Worm (Caenorhabditis elegans) whole organism, late embryonic: ENCODE data around the gene C32B5.6.

ENCODE experiments used
- F13H6.1 ChIP-seq: sonication (generic microtip); optimal IDR thresholded peaks from 2 replicates; lab custom pipeline; 2016; ENCODE audit warnings: missing genetic modification characterization, missing compliant biosample characterization
- K09A11.1 ChIP-seq: sonication (generic microtip); optimal IDR thresholded peaks from 2 replicates; lab custom pipeline; 2017; ENCODE audit warnings: antibody characterized with exemption, mild to moderate bottlenecking, missing genetic modification characterization, missing compliant biosample characterization; ENCODE audit not compliant: insufficient read depth
- nhr-11 ChIP-seq: fragments of 150-350 bp; optimal IDR thresholded peaks from 2 replicates; lab custom pipeline; 2014; ENCODE audit warnings: missing biosample characterization, missing genetic modification characterization
- sox-4 ChIP-seq: sonication (generic microtip); optimal IDR thresholded peaks from 2 replicates; lab custom pipeline; 2017; ENCODE audit warnings: mild to moderate bottlenecking, missing genetic modification characterization, inconsistent platforms, missing compliant biosample characterization

ce11 chrII:953052-953451 lies 15.2 kb upstream of the C32B5.6 start:
- TF ChIP-seq F13H6.1 (tag; lab: Kevin White, UChicago) (no peak), nhr-11 (tag; lab: Kevin White, UChicago) (no peak), K09A11.1 (tag; lab: Kevin White, UChicago) (no peak), sox-4 (tag; lab: Kevin White, UChicago) (no peak)
